Worm (Caenorhabditis elegans) whole organism, L2 larva: ENCODE data around the gene Y69A2AR.24.

Source experiments
- C34F6.9 ChIP-seq: fragments of 150-350 bp; optimal IDR thresholded peaks from 2 replicates; lab custom pipeline; 2014; ENCODE audit warnings: missing biosample characterization, missing genetic modification characterization
- F13H6.1 ChIP-seq: sonication (generic microtip); optimal IDR thresholded peaks from 2 replicates; lab custom pipeline; 2016; ENCODE audit warnings: missing genetic modification characterization, missing compliant biosample characterization
- R02D3.7 ChIP-seq: fragments of 150-350 bp; optimal IDR thresholded peaks from 2 replicates; lab custom pipeline; 2014; ENCODE audit warnings: missing biosample characterization, missing genetic modification characterization
- Y55F3AM.14 ChIP-seq: fragments of 200-800 bp; sonication (Bioruptor generic); optimal IDR thresholded peaks from 2 replicates; lab custom pipeline; 2018; ENCODE audit warnings: mild to moderate bottlenecking, missing genetic modification characterization, missing compliant biosample characterization
- aly-2 ChIP-seq: fragments of 150-350 bp; optimal IDR thresholded peaks from 2 replicates; lab custom pipeline; 2014; ENCODE audit warnings: missing biosample characterization, missing genetic modification characterization
- blmp-1 ChIP-seq: sonication (generic microtip); optimal IDR thresholded peaks from 2 replicates; lab custom pipeline; 2017; ENCODE audit warnings: missing genetic modification characterization, mild to moderate bottlenecking, missing compliant biosample characterization, antibody characterized with exemption, moderate library complexity; ENCODE audit not compliant: insufficient read depth
- ceh-16 ChIP-seq: fragments of 150-350 bp; optimal IDR thresholded peaks from 2 replicates; lab custom pipeline; 2014; ENCODE audit warnings: missing biosample characterization, missing genetic modification characterization
- ceh-82 ChIP-seq: fragments of 150-350 bp; optimal IDR thresholded peaks from 2 replicates; lab custom pipeline; 2014; ENCODE audit warnings: missing biosample characterization, missing genetic modification characterization
- elt-3 ChIP-seq: sonication (generic microtip); optimal IDR thresholded peaks from 2 replicates; lab custom pipeline; 2017; ENCODE audit warnings: missing biosample characterization, missing genetic modification characterization
- fos-1 ChIP-seq: fragments of 150-350 bp; optimal IDR thresholded peaks from 2 replicates; lab custom pipeline; 2014; ENCODE audit warnings: missing biosample characterization, missing genetic modification characterization
- lin-11 ChIP-seq: fragments of 150-350 bp; sonication (generic microtip); optimal IDR thresholded peaks from 2 replicates; lab custom pipeline; 2014; ENCODE audit warnings: missing biosample characterization, missing genetic modification characterization, inconsistent platforms, mixed read lengths
- lin-13 ChIP-seq: fragments of 150-350 bp; optimal IDR thresholded peaks from 2 replicates; lab custom pipeline; 2014; ENCODE audit warnings: missing biosample characterization, missing genetic modification reagents, missing genetic modification characterization
- mdl-1 ChIP-seq, 2 experiments: fragments of 150-350 bp in 1 of 2; sonication (generic microtip) in 1 of 2; optimal IDR thresholded peaks; 2 replicates each; lab custom pipeline; 2017; ENCODE audit warnings: missing biosample characterization in 2 of 2, missing genetic modification characterization in 2 of 2
- nhr-12 ChIP-seq: fragments of 150-350 bp; optimal IDR thresholded peaks from 2 replicates; lab custom pipeline; 2014; ENCODE audit warnings: missing biosample characterization, missing genetic modification characterization
- nhr-129 ChIP-seq: fragments of 150-350 bp; optimal IDR thresholded peaks from 2 replicates; lab custom pipeline; 2014; ENCODE audit warnings: missing biosample characterization, missing genetic modification characterization
- nhr-21 ChIP-seq: fragments of 150-350 bp; optimal IDR thresholded peaks from 2 replicates; lab custom pipeline; 2014; ENCODE audit warnings: missing biosample characterization, missing genetic modification characterization
- nhr-23 ChIP-seq: fragments of 150-350 bp; optimal IDR thresholded peaks from 2 replicates; lab custom pipeline; 2014; ENCODE audit warnings: missing biosample characterization, missing genetic modification reagents, missing genetic modification characterization
- nhr-237 ChIP-seq: fragments of 150-350 bp; optimal IDR thresholded peaks from 2 replicates; lab custom pipeline; 2014; ENCODE audit warnings: missing biosample characterization, missing genetic modification characterization
- nhr-25 ChIP-seq: fragments of 150-350 bp; sonication (generic microtip); optimal IDR thresholded peaks from 3 replicates; lab custom pipeline; 2014; ENCODE audit warnings: missing biosample characterization, missing genetic modification characterization
- nhr-6 ChIP-seq: fragments of 150-350 bp; optimal IDR thresholded peaks from 2 replicates; lab custom pipeline; 2014; ENCODE audit warnings: missing biosample characterization, missing genetic modification characterization
- nhr-77 ChIP-seq: fragments of 150-350 bp; optimal IDR thresholded peaks from 2 replicates; lab custom pipeline; 2014; ENCODE audit warnings: missing biosample characterization, missing genetic modification characterization
- sem-4 ChIP-seq: fragments of 150-350 bp; optimal IDR thresholded peaks from 2 replicates; lab custom pipeline; 2014; ENCODE audit warnings: missing biosample characterization, missing genetic modification reagents, missing genetic modification characterization
- sma-3 ChIP-seq: sonication (generic microtip); optimal IDR thresholded peaks from 2 replicates; lab custom pipeline; 2016; ENCODE audit warnings: missing genetic modification reagents, missing genetic modification characterization, missing compliant biosample characterization
- sma-9 ChIP-seq, 2 experiments: fragments of 150-350 bp in 1 of 2; sonication (generic microtip) in 1 of 2; optimal IDR thresholded peaks; 2 replicates each; lab custom pipeline; 2014 to 2016; ENCODE audit warnings: missing genetic modification characterization in 2 of 2, mild to moderate bottlenecking in 1 of 2, missing biosample characterization in 1 of 2, missing compliant biosample characterization in 1 of 2, missing genetic modification reagents in 1 of 2, moderate library complexity in 1 of 2
- snpc-4 ChIP-seq: fragments of 150-350 bp; optimal IDR thresholded peaks from 2 replicates; lab custom pipeline; 2014; ENCODE audit warnings: missing biosample characterization, missing genetic modification characterization
- unc-39 ChIP-seq: fragments of 150-350 bp; optimal IDR thresholded peaks from 2 replicates; lab custom pipeline; 2014; ENCODE audit warnings: missing biosample characterization, missing genetic modification characterization
- unc-55 ChIP-seq: fragments of 150-350 bp; sonication (generic microtip); optimal IDR thresholded peaks from 3 replicates; lab custom pipeline; 2014; ENCODE audit warnings: missing biosample characterization, missing genetic modification reagents, missing genetic modification characterization
- zag-1 ChIP-seq: fragments of 150-350 bp; optimal IDR thresholded peaks from 2 replicates; lab custom pipeline; 2014; ENCODE audit warnings: missing biosample characterization, missing genetic modification characterization
- ztf-11 ChIP-seq: sonication (generic microtip); optimal IDR thresholded peaks from 2 replicates; lab custom pipeline; 2017; ENCODE audit warnings: missing biosample characterization, missing genetic modification characterization
- ztf-4 ChIP-seq: fragments of 150-350 bp; optimal IDR thresholded peaks from 2 replicates; lab custom pipeline; 2014; ENCODE audit warnings: missing biosample characterization, missing genetic modification characterization

Y69A2AR.24 gene

ce11 chrIV:2549542-2549941 is 14.3 kb downstream of the Y69A2AR.24 start:
- no peak for TF ChIP-seq sma-3
- TF ChIP-seq blmp-1 (tag; lab: Kevin White, UChicago), result no peak
- TF ChIP-seq snpc-4 (tag; lab: Kevin White, UChicago), result no peak
- no peak for TF ChIP-seq nhr-129
- no peak for TF ChIP-seq lin-13 (GFP tag; lab: Kevin White, UChicago)
- TF ChIP-seq nhr-237 (tag; lab: Kevin White, UChicago), result no peak
- no peak for TF ChIP-seq unc-39
- TF ChIP-seq elt-3, result no peak
- TF ChIP-seq sma-9 (GFP tag; optimal IDR thresholded peaks at IDR 0.05; lab: Kevin White, UChicago), result no peak
- TF ChIP-seq sma-9 (tag; optimal IDR thresholded peaks at IDR 0.05; lab: Kevin White, UChicago), result no peak
- TF ChIP-seq ceh-16 (tag; lab: Kevin White, UChicago), result no peak
- TF ChIP-seq nhr-23 (tag; lab: Kevin White, UChicago), result no peak
- no peak for TF ChIP-seq F13H6.1 (tag; lab: Kevin White, UChicago)
- no peak for TF ChIP-seq ceh-82 (tag; lab: Kevin White, UChicago)
- TF ChIP-seq C34F6.9 (tag; lab: Kevin White, UChicago), result no peak
- TF ChIP-seq aly-2 (tag; lab: Kevin White, UChicago), result no peak
- no peak for TF ChIP-seq ztf-4 (tag; lab: Kevin White, UChicago)
- no peak for TF ChIP-seq unc-55 (GFP tag; lab: Kevin White, UChicago)
- no peak for TF ChIP-seq nhr-77
- no peak for TF ChIP-seq sem-4 (tag; lab: Kevin White, UChicago)
- TF ChIP-seq fos-1 (tag; lab: Kevin White, UChicago), result no peak
- TF ChIP-seq, all 48 proteins: peak for 0

ce11 chrIV:2548766-2549165 is 15.1 kb downstream of the Y69A2AR.24 start:
- TF ChIP-seq ztf-11 (tag; lab: Kevin White, UChicago) (no peak), nhr-21 (tag; lab: Kevin White, UChicago) (no peak), lin-13 (GFP tag; lab: Kevin White, UChicago) (no peak), ceh-16 (tag; lab: Kevin White, UChicago) (no peak), R02D3.7 (tag; lab: Kevin White, UChicago) (no peak), nhr-6 (tag; lab: Kevin White, UChicago) (no peak), lin-11 (tag; lab: Kevin White, UChicago) (no peak), nhr-23 (tag; lab: Kevin White, UChicago) (no peak), sem-4 (tag; lab: Kevin White, UChicago) (no peak), Y55F3AM.14 (no peak), ztf-4 (tag; lab: Kevin White, UChicago) (no peak), fos-1 (tag; lab: Kevin White, UChicago) (no peak)

ce11 chrIV:2542001-2542400 is 21.9 kb downstream of the Y69A2AR.24 start, which contains the start of gene sprr-3:
sprr-3 (plus strand) TSS chrIV:2542301.
- TF ChIP-seq elt-3 (no peak), mdl-1 (tag; optimal IDR thresholded peaks at IDR 0.05; lab: Kevin White, UChicago) (no peak), nhr-23 (tag; lab: Kevin White, UChicago) (no peak), ceh-16 (tag; lab: Kevin White, UChicago) (no peak), unc-55 (GFP tag; lab: Kevin White, UChicago) (no peak), ztf-11 (tag; lab: Kevin White, UChicago) (no peak), fos-1 (tag; lab: Kevin White, UChicago) (no peak), nhr-12 (tag; lab: Kevin White, UChicago) (no peak)

ce11 chrIV:2537741-2538140 is 26.1 kb downstream of the Y69A2AR.24 start:
- TF ChIP-seq mdl-1 (tag; optimal IDR thresholded peaks at IDR 0.05; lab: Kevin White, UChicago) (no peak), nhr-237 (tag; lab: Kevin White, UChicago) (no peak), nhr-25 (no peak), R02D3.7 (tag; lab: Kevin White, UChicago) (no peak), blmp-1 (tag; lab: Kevin White, UChicago) (no peak), nhr-21 (tag; lab: Kevin White, UChicago) (no peak)

ce11 chrIV:2530285-2530684 is 33.6 kb downstream of the Y69A2AR.24 start:
- TF ChIP-seq nhr-77 (no peak), zag-1 (tag; lab: Kevin White, UChicago) (no peak)

ce11 chrIV:2529281-2529680 is 34.6 kb downstream of the Y69A2AR.24 start:
- TF ChIP-seq nhr-129 (no peak), blmp-1 (tag; lab: Kevin White, UChicago) (no peak)
